Worm (Caenorhabditis elegans) whole organism, mixed stage, embryonic: Measurements from ENCODE around the gene F15A8.1.

Source experiments
- M03D4.4 ChIP-seq: sonication (generic microtip); optimal IDR thresholded peaks from 2 replicates; lab custom pipeline; 2017; ENCODE audit warnings: mild to moderate bottlenecking, missing genetic modification characterization, missing compliant biosample characterization
- bed-3 ChIP-seq: fragments of 200-800 bp; sonication (Bioruptor generic); optimal IDR thresholded peaks from 3 replicates; lab custom pipeline; 2018; ENCODE audit warnings: mild to moderate bottlenecking, missing genetic modification characterization, moderate library complexity, missing compliant biosample characterization
- blmp-1 ChIP-seq: fragments of 150-350 bp; optimal IDR thresholded peaks from 2 replicates; lab custom pipeline; 2014; ENCODE audit warnings: missing biosample characterization, missing genetic modification characterization
- ceh-39 ChIP-seq: fragments of 150-350 bp; optimal IDR thresholded peaks from 2 replicates; lab custom pipeline; 2014; ENCODE audit warnings: missing biosample characterization, missing genetic modification characterization
- ceh-83 ChIP-seq: fragments of 200-800 bp; sonication (Bioruptor generic); optimal IDR thresholded peaks from 2 replicates; lab custom pipeline; 2018; ENCODE audit warnings: mild to moderate bottlenecking, missing genetic modification characterization, missing compliant biosample characterization
- ces-1 ChIP-seq: fragments of 150-350 bp; optimal IDR thresholded peaks from 2 replicates; lab custom pipeline; 2014; ENCODE audit warnings: missing biosample characterization, missing genetic modification reagents, missing genetic modification characterization
- cnd-1 ChIP-seq: fragments of 200-800 bp; sonication (Bioruptor generic); optimal IDR thresholded peaks from 2 replicates; lab custom pipeline; 2018; ENCODE audit warnings: mild to moderate bottlenecking, missing genetic modification characterization, missing compliant biosample characterization
- drap-1 ChIP-seq: fragments of 200-800 bp; sonication (Bioruptor generic); optimal IDR thresholded peaks from 3 replicates; lab custom pipeline; 2018; ENCODE audit warnings: mild to moderate bottlenecking, missing genetic modification characterization, missing compliant biosample characterization
- ham-2 ChIP-seq: fragments of 200-800 bp; sonication (Bioruptor generic); optimal IDR thresholded peaks from 2 replicates; lab custom pipeline; 2018; ENCODE audit warnings: mild to moderate bottlenecking, missing genetic modification characterization, missing compliant biosample characterization
- hlh-1 ChIP-seq: fragments of 150-350 bp; optimal IDR thresholded peaks from 2 replicates; lab custom pipeline; 2014; ENCODE audit warnings: missing biosample characterization, missing genetic modification reagents, missing genetic modification characterization
- lin-13 ChIP-seq: fragments of 150-350 bp; optimal IDR thresholded peaks from 2 replicates; lab custom pipeline; 2014; ENCODE audit warnings: missing biosample characterization, missing genetic modification characterization
- lin-32 ChIP-seq: fragments of 200-800 bp; sonication (Bioruptor generic); optimal IDR thresholded peaks from 2 replicates; lab custom pipeline; 2018; ENCODE audit warnings: mild to moderate bottlenecking, missing genetic modification characterization, missing compliant biosample characterization
- lsy-2 ChIP-seq: fragments of 150-350 bp; optimal IDR thresholded peaks from 2 replicates; lab custom pipeline; 2014; ENCODE audit warnings: missing biosample characterization, missing genetic modification characterization
- mab-5 ChIP-seq: fragments of 150-350 bp; optimal IDR thresholded peaks from 2 replicates; lab custom pipeline; 2014; ENCODE audit warnings: missing biosample characterization, missing genetic modification characterization
- mep-1 ChIP-seq: fragments of 150-350 bp; optimal IDR thresholded peaks from 2 replicates; lab custom pipeline; 2017; ENCODE audit warnings: missing biosample characterization, missing genetic modification reagents, missing genetic modification characterization, inconsistent platforms
- mls-2 ChIP-seq: sonication (generic microtip); optimal IDR thresholded peaks from 2 replicates; lab custom pipeline; 2016; ENCODE audit warnings: mild to moderate bottlenecking, missing genetic modification characterization, moderate library complexity, missing compliant biosample characterization
- nhr-2 ChIP-seq: fragments of 150-350 bp; optimal IDR thresholded peaks from 2 replicates; lab custom pipeline; 2014; ENCODE audit warnings: missing biosample characterization, missing genetic modification characterization
- nhr-237 ChIP-seq: fragments of 150-350 bp; optimal IDR thresholded peaks from 2 replicates; lab custom pipeline; 2014; ENCODE audit warnings: missing biosample characterization, missing genetic modification characterization
- nhr-28 ChIP-seq: fragments of 150-350 bp; optimal IDR thresholded peaks from 2 replicates; lab custom pipeline; 2014; ENCODE audit warnings: missing biosample characterization, missing genetic modification characterization
- nhr-76 ChIP-seq: sonication (generic microtip); optimal IDR thresholded peaks from 2 replicates; lab custom pipeline; 2017; ENCODE audit warnings: missing biosample characterization, missing genetic modification characterization
- pha-4 ChIP-seq: fragments of 150-350 bp; optimal IDR thresholded peaks from 2 replicates; lab custom pipeline; 2018; ENCODE audit warnings: missing biosample characterization, missing genetic modification reagents, missing genetic modification characterization
- snpc-4 ChIP-seq: fragments of 150-350 bp; optimal IDR thresholded peaks from 2 replicates; lab custom pipeline; 2014; ENCODE audit warnings: missing biosample characterization, missing genetic modification characterization
- sptf-1 ChIP-seq: sonication (generic microtip); optimal IDR thresholded peaks from 2 replicates; lab custom pipeline; 2017; ENCODE audit warnings: mild to moderate bottlenecking, missing genetic modification characterization, moderate library complexity, missing compliant biosample characterization
- unc-120 ChIP-seq: sonication (generic microtip); optimal IDR thresholded peaks from 2 replicates; lab custom pipeline; 2017; ENCODE audit warnings: missing genetic modification characterization, missing compliant biosample characterization; ENCODE audit not compliant: poor library complexity, severe bottlenecking
- unc-62 ChIP-seq: fragments of 150-350 bp; optimal IDR thresholded peaks from 2 replicates; lab custom pipeline; 2014; ENCODE audit warnings: missing biosample characterization, missing genetic modification reagents, missing genetic modification characterization
- ztf-11 ChIP-seq: fragments of 150-350 bp; optimal IDR thresholded peaks from 2 replicates; lab custom pipeline; 2014; ENCODE audit warnings: missing biosample characterization, missing genetic modification characterization

Gene F15A8.1

ce11 chrX:4415289-4415688 is 25.5 kb upstream of the F15A8.1 start:
- no peak for TF ChIP-seq pha-4 (tag; lab: Kevin White, UChicago)
- TF ChIP-seq ces-1 (GFP tag; lab: Kevin White, UChicago), result peak; percentile 76
- no peak for TF ChIP-seq ztf-11 (tag; lab: Kevin White, UChicago)
- no peak for TF ChIP-seq ceh-39 (tag; lab: Kevin White, UChicago)
- no peak for TF ChIP-seq mep-1 (tag; lab: Kevin White, UChicago)
- TF ChIP-seq, all 35 proteins: peak for 1

ce11 chrX:4418751-4419150 is 22.0 kb upstream of the F15A8.1 start, which contains the start of gene dop-1:
Gene dop-1, minus strand, starts transcription at chrX:4418851.
- TF ChIP-seq nhr-237 (no peak), nhr-2 (no peak), lin-13 (no peak), nhr-76 (no peak), bed-3 (no peak), ceh-83 (GFP tag; lab: Kevin White, UChicago) (no peak), mab-5 (tag; lab: Kevin White, UChicago) (no peak), mep-1 (tag; lab: Kevin White, UChicago) (no peak), ceh-39 (tag; lab: Kevin White, UChicago) (no peak)

ce11 chrX:4424254-4424653 is 16.5 kb upstream of the F15A8.1 start:
- TF ChIP-seq ces-1 (GFP tag; lab: Kevin White, UChicago) (peak; percentile 96), hlh-1 (tag; lab: Kevin White, UChicago) (no peak)

DNA sequence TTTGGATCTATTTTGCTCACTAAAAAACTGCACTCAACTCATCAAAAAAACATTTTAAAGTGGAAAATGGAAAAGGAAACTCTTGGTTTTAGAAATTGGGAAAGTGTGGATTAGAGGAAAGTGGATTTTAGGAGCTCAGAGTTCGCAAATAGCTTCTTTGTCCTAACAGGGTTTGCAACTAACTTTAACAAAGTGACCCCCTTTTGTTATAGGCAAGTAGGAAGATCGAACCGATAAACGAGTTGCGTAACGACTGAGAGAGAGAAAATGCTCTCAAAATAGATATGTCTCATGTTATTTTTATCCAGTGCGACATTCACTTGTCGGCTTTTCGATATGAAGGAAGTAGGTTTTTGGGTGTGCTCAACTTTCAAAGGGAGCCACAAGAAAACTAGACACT is 14.2 kb upstream of the F15A8.1 start:
- TF ChIP-seq snpc-4 (no peak), ces-1 (GFP tag; lab: Kevin White, UChicago) (peak; percentile 87), unc-120 (tag; lab: Kevin White, UChicago) (no peak), M03D4.4 (tag; lab: Kevin White, UChicago) (no peak), nhr-28 (tag; lab: Kevin White, UChicago) (no peak)
- TF ChIP-seq, all 35 proteins: peak for 1

DNA sequence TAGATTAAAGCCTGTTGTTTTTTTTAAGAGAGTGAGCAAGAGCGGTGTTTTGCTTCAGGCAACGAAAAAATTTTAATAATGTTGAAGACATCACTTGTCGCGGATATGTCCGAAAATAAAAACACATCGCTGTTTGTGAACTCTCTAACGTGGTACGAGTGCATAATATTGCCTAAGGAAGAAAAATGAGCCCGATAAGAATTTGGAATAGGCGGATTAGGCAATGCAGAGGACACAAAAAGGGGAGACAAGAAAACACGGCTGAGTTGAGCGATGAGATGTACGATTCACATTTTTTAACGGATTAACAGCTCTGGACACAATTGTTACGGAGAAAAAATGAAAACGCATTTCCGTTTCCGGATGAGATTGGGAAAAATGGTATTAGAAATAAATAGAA is 13.4 kb upstream of the F15A8.1 start:
- TF ChIP-seq mep-1 (tag; lab: Kevin White, UChicago) (no peak), snpc-4 (no peak), cnd-1 (tag; lab: Kevin White, UChicago) (no peak), ceh-83 (GFP tag; lab: Kevin White, UChicago) (no peak), sptf-1 (tag; lab: Kevin White, UChicago) (no peak), pha-4 (tag; lab: Kevin White, UChicago) (no peak), nhr-28 (tag; lab: Kevin White, UChicago) (no peak), blmp-1 (tag; lab: Kevin White, UChicago) (no peak), unc-62 (GFP tag; lab: Kevin White, UChicago) (no peak), mls-2 (tag; lab: Kevin White, UChicago) (no peak), nhr-2 (no peak), lsy-2 (tag; lab: Kevin White, UChicago) (no peak), ceh-39 (tag; lab: Kevin White, UChicago) (no peak), nhr-237 (no peak), hlh-1 (tag; lab: Kevin White, UChicago) (no peak), lin-32 (GFP tag; lab: Kevin White, UChicago) (no peak), drap-1 (no peak)

- TF ChIP-seq hlh-1 (tag; lab: Kevin White, UChicago) (peak; percentile 62), ham-2 (no peak), cnd-1 (tag; lab: Kevin White, UChicago) (no peak), pha-4 (tag; lab: Kevin White, UChicago) (no peak), nhr-2 (no peak), bed-3 (no peak), lin-13 (no peak)
Measured at ce11 chrX:4429364-4429763, 11.4 kb upstream of the F15A8.1 start.

DNA sequence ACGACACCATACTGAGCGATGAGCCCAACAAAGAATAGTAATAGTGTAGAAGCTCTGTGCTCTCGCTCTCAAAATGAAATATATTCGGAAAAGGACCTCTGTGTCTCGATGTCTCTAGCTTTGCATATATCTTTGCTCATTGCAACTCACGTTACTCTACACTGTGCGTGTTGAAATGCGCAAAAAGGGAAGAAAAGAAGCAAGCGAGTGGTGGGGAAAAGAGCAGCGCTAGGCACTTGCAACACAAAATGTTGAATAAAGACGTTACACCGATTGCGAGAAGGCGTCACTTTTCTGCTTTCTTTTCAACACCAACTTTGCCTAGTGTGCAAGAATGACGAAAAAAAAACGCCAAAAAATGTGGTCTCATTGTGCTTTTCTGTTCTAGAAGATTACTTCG is 6.2 kb upstream of the F15A8.1 start:
- TF ChIP-seq lsy-2 (tag; lab: Kevin White, UChicago) (no peak), ces-1 (GFP tag; lab: Kevin White, UChicago) (peak; percentile 81)

DNA sequence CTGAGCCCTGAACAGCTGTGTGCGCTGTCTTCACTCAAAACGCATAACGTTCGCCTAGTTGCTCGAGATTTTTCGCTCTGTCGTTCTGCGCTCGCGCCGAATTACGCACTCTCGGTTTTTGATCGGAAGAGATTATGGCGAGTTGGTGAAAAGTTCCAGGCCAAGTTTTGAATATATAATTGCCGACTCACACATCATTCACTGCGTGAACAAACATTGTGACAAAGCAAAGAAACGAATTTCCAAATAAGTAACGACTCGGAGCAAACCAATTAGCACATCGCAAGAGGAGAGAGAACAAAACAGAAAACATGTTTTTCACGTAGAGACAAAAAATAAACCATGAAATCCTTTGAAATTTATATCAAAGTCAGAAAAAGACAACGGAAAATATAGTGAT is 5.3 kb upstream of the F15A8.1 start:
- TF ChIP-seq hlh-1 (tag; lab: Kevin White, UChicago) (peak; percentile 81), ceh-83 (GFP tag; lab: Kevin White, UChicago) (no peak)
